Fruit fly (Drosophila melanogaster) whole organism, adult: Measurements from ENCODE around the gene Pdk1.

Experiments used
- CG11617 ChIP-seq: fragments of 200-800 bp; sonication (Bioruptor generic); optimal IDR thresholded peaks from 2 replicates; lab custom pipeline; 2017; ENCODE audit warnings: mild to moderate bottlenecking, missing biosample characterization, missing genetic modification reagents, missing genetic modification characterization
- CG14711 ChIP-seq: fragments of 200-800 bp; sonication (Bioruptor generic); optimal IDR thresholded peaks from 2 replicates; lab custom pipeline; 2018; ENCODE audit warnings: missing biosample characterization, mild to moderate bottlenecking, missing genetic modification characterization, moderate library complexity
- CG1620 ChIP-seq: fragments of 200-800 bp; sonication (Bioruptor generic); optimal IDR thresholded peaks from 2 replicates; lab custom pipeline; 2016; ENCODE audit warnings: missing biosample characterization, missing genetic modification characterization
- CG33017 ChIP-seq: fragments of 200-800 bp; sonication (Bioruptor generic); optimal IDR thresholded peaks from 2 replicates; lab custom pipeline; 2018; ENCODE audit warnings: missing biosample characterization, mild to moderate bottlenecking, missing genetic modification characterization, moderate library complexity
- CG7045 ChIP-seq: fragments of 200-800 bp; sonication (Bioruptor generic); optimal IDR thresholded peaks from 2 replicates; lab custom pipeline; 2017; ENCODE audit warnings: missing biosample characterization, mild to moderate bottlenecking, missing genetic modification characterization
- Clk ChIP-seq: fragments of 200-800 bp; sonication (Bioruptor generic); optimal IDR thresholded peaks from 2 replicates; lab custom pipeline; 2017; ENCODE audit warnings: missing biosample characterization, missing genetic modification characterization
- Crg-1 ChIP-seq: fragments of 200-800 bp; sonication (Bioruptor generic); optimal IDR thresholded peaks from 2 replicates; lab custom pipeline; 2016; ENCODE audit warnings: missing biosample characterization, missing genetic modification characterization
- Hr96 ChIP-seq: fragments of 200-800 bp; sonication (Bioruptor generic); optimal IDR thresholded peaks from 2 replicates; lab custom pipeline; 2016; ENCODE audit warnings: missing biosample characterization, missing genetic modification characterization
- Mnt ChIP-seq: fragments of 200-800 bp; sonication (Bioruptor generic); optimal IDR thresholded peaks from 2 replicates; lab custom pipeline; 2016; ENCODE audit warnings: missing biosample characterization, mild to moderate bottlenecking, missing genetic modification characterization
- cic ChIP-seq: fragments of 200-800 bp; sonication (Bioruptor generic); optimal IDR thresholded peaks from 2 replicates; lab custom pipeline; 2017; ENCODE audit warnings: missing biosample characterization, mild to moderate bottlenecking, missing genetic modification characterization, moderate library complexity
- kay ChIP-seq: fragments of 200-800 bp; sonication (Bioruptor generic); peaks from one replicate; lab custom pipeline; 2016; ENCODE audit warnings: missing biosample characterization, missing genetic modification characterization, borderline replicate concordance
- ovo ChIP-seq: fragments of 200-800 bp; sonication (Bioruptor generic); optimal IDR thresholded peaks from 2 replicates; lab custom pipeline; 2016; ENCODE audit warnings: missing biosample characterization, missing genetic modification characterization
- pad ChIP-seq: fragments of 200-800 bp; sonication (Bioruptor generic); optimal IDR thresholded peaks from 3 replicates; lab custom pipeline; 2017; ENCODE audit warnings: missing biosample characterization, missing genetic modification characterization, mild to moderate bottlenecking, moderate library complexity, missing genetic modification reagents

dm6 chr3L:136591-137280, 7.5 kb downstream of the Pdk1 start:
- TF ChIP-seq CG1620 (GFP tag; lab: Kevin White, UChicago) = no peak
- no peak for TF ChIP-seq kay
- TF ChIP-seq cic (GFP tag; lab: Kevin White, UChicago) = no peak
- TF ChIP-seq pad (GFP tag; lab: Kevin White, UChicago) = no peak
- no peak for TF ChIP-seq CG33017 (tag; lab: Kevin White, UChicago)
- no peak for TF ChIP-seq CG11617 (GFP tag; lab: Kevin White, UChicago)
- TF ChIP-seq Crg-1 (GFP tag; lab: Kevin White, UChicago) = peak; percentile 31
- no peak for TF ChIP-seq Clk
- no peak for TF ChIP-seq Mnt (GFP tag; lab: Kevin White, UChicago)
- TF ChIP-seq ovo (GFP tag; lab: Kevin White, UChicago) = peak; percentile 23
- TF ChIP-seq Hr96 (GFP tag; lab: Kevin White, UChicago) = no peak
- TF ChIP-seq CG14711 (tag; lab: Kevin White, UChicago) = no peak
- no peak for TF ChIP-seq CG7045 (GFP tag; lab: Kevin White, UChicago)
